Fruit fly (Drosophila melanogaster): ENCODE results near the gene Alh.

dm6 chr3R:7074297-7075114, 49.5 kb downstream of the Alh start, which contains the start of the genes Ufl1 and CG1943:
- TF ChIP-seq Sin3A (optimal IDR thresholded peaks at IDR 0.05) = no peak
- no peak for TF ChIP-seq psq (optimal IDR thresholded peaks at IDR 0.05)
- TF ChIP-seq ttk (optimal IDR thresholded peaks at IDR 0.05) = no peak
- no peak for TF ChIP-seq insv (optimal IDR thresholded peaks at IDR 0.05)
- no peak for TF ChIP-seq h (optimal IDR thresholded peaks at IDR 0.05)
- no peak for TF ChIP-seq Myc (optimal IDR thresholded peaks at IDR 0.05)
